Fruit fly (Drosophila melanogaster): ENCODE results near the gene Ctl1.

Gene Ctl1

DNA sequence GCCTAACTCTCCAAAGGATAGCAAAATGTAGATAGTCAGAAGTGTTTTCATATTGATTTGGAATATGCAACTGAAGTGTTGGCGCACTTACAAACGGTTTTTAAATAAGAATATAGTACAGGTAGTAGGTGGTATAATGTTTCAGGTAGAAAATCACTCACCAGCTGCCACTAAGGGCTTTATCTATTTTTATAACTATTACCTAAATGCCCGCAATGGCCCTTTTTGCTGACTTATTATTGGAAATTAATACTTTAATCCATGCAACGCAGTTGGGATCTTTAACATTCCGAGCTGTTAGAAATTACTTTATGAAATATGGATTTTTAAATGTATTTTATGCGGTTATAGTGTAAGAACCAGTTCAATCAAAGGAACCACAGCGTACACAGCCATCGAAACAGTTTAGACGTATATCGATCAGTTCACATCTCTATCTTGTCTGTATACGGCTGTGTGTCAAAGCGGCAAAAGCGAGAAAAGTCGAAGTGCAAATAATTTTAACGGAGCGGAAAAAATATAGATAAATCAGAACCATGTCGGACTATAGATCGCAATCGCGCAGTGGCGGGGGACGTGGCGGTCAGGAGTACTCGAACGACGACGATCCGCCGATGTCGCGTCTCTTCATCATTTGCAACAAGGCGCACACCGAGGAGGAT lies 5.8 kb downstream of the Ctl1 start, which contains the start of the genes srw and CG1316:
TSS of gene srw (minus strand) at position 51 of the 662 bp plus-strand sequence.
TSS of gene CG1316 (plus strand) at position 424 of the 662 bp plus-strand sequence.
- TF ChIP-seq Hnf4 (GFP tag; optimal IDR thresholded peaks at IDR 0.05) = peak; percentile 44
- TF ChIP-seq sv (GFP tag; optimal IDR thresholded peaks at IDR 0.05) = no peak
- TF ChIP-seq h (GFP tag; optimal IDR thresholded peaks at IDR 0.05) = peak; percentile 45

DNA sequence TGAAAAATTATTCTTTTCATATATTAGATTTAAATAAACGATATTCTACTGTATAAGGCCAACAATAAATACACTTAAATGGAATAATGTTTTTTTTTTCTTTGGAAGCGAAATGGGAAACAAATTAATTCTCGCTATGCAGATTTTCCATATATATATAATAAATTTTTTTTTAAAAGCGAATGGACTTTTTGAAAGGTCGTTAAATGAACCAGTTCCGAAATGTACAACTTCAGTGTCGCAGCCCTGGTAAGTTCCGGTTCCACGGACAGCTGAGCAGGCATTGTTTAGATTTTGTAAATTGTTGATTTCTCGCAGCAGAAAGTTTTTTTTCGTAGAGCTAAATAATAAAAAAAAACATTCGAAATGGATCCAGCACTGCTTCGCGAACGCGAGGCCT lies 9.0 kb downstream of the Ctl1 start, which contains the start of gene TfIIEbeta:
TSS of gene TfIIEbeta (plus strand) at position 255 of the 400 bp plus-strand sequence.
- TF ChIP-seq OdsH (GFP tag; optimal IDR thresholded peaks at IDR 0.05) = peak; percentile 5
- peak; percentile 35 for TF ChIP-seq woc (GFP tag; optimal IDR thresholded peaks at IDR 0.05)
- no peak for TF ChIP-seq foxo (GFP tag; optimal IDR thresholded peaks at IDR 0.05)
- peak; percentile 16 for TF ChIP-seq HLH106 (tag; optimal IDR thresholded peaks at IDR 0.05)
- peak; percentile 52 for TF ChIP-seq rgr (GFP tag; optimal IDR thresholded peaks at IDR 0.05)
- TF ChIP-seq Sp1 (GFP tag; optimal IDR thresholded peaks at IDR 0.05) = no peak
- TF ChIP-seq h (GFP tag; optimal IDR thresholded peaks at IDR 0.05) = peak; percentile 12

DNA sequence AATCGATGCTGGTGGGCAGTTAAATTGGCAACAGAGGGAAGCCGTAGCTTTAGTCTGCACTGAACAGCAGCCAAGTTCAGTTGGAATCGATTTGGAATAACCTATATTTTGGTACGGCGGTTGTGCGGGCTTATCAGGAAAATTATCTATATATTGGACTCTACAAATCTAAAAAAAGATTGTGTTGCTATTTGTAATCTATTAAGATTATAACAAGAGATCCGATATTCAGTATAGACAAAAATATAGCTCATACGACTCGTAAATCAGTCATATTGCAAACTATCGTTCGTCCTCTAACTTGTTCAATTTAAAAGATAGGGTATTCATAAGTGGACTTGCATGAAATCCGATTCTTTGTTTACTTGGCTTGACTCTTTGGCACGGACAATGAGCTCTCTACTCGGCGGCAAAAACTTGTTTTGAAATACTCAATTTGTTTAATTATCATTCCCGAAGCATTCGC lies 10.9 kb downstream of the Ctl1 start, which contains the start of gene Hexo1:
TSS of gene Hexo1 (plus strand) at position 51 of the 466 bp plus-strand sequence.
- TF ChIP-seq woc (GFP tag; optimal IDR thresholded peaks at IDR 0.05) = peak; percentile 92
- TF ChIP-seq Jra (GFP tag; optimal IDR thresholded peaks at IDR 0.05) = peak; percentile 37
- TF ChIP-seq Mio (GFP tag; optimal IDR thresholded peaks at IDR 0.05) = no peak
- TF ChIP-seq Hr78 (GFP tag; optimal IDR thresholded peaks at IDR 0.05) = no peak
- peak; percentile 26 to 66 for TF ChIP-seq foxo (GFP tag; optimal IDR thresholded peaks at IDR 0.05)
- TF ChIP-seq dsf (GFP tag; optimal IDR thresholded peaks at IDR 0.05; ENCODE audit: borderline replicate concordance) = no peak
- TF ChIP-seq Hr83 (GFP tag; optimal IDR thresholded peaks at IDR 0.05; ENCODE audit: poor library complexity, severe bottlenecking) = no peak
- peak; percentile 76 for TF ChIP-seq br (GFP tag; optimal IDR thresholded peaks at IDR 0.05)
- TF ChIP-seq h (GFP tag; optimal IDR thresholded peaks at IDR 0.05) = peak; percentile 73
- peak; percentile 63 for TF ChIP-seq rgr (GFP tag; optimal IDR thresholded peaks at IDR 0.05)
- TF ChIP-seq Hnf4 (GFP tag; optimal IDR thresholded peaks at IDR 0.05) = no peak
- TF ChIP-seq ey (GFP tag; optimal IDR thresholded peaks at IDR 0.05) = peak; percentile 65
- TF ChIP-seq fru (GFP tag; optimal IDR thresholded peaks at IDR 0.05) = peak; percentile 75
- no peak for TF ChIP-seq CG32264 (GFP tag; optimal IDR thresholded peaks at IDR 0.05)
- peak; percentile 59 for TF ChIP-seq Sp1 (GFP tag; optimal IDR thresholded peaks at IDR 0.05)
- peak; percentile 69 for TF ChIP-seq OdsH (GFP tag; optimal IDR thresholded peaks at IDR 0.05)
- no peak for TF ChIP-seq brk (GFP tag; optimal IDR thresholded peaks at IDR 0.05)
- no peak for TF ChIP-seq Rel (GFP tag; optimal IDR thresholded peaks at IDR 0.05)
- peak; percentile 18 for TF ChIP-seq Rel (tag; optimal IDR thresholded peaks at IDR 0.05)
- no peak for TF ChIP-seq Myc (optimal IDR thresholded peaks at IDR 0.05)
- no peak for TF ChIP-seq Dfd (GFP tag; optimal IDR thresholded peaks at IDR 0.05)
- TF ChIP-seq psq (GFP tag; optimal IDR thresholded peaks at IDR 0.05) = peak; percentile 56
- TF ChIP-seq HLH106 (tag; optimal IDR thresholded peaks at IDR 0.05) = peak; percentile 60
- peak; percentile 17 for TF ChIP-seq sv (GFP tag; optimal IDR thresholded peaks at IDR 0.05)
- no peak for TF ChIP-seq GATAd (GFP tag; optimal IDR thresholded peaks at IDR 0.05)

DNA sequence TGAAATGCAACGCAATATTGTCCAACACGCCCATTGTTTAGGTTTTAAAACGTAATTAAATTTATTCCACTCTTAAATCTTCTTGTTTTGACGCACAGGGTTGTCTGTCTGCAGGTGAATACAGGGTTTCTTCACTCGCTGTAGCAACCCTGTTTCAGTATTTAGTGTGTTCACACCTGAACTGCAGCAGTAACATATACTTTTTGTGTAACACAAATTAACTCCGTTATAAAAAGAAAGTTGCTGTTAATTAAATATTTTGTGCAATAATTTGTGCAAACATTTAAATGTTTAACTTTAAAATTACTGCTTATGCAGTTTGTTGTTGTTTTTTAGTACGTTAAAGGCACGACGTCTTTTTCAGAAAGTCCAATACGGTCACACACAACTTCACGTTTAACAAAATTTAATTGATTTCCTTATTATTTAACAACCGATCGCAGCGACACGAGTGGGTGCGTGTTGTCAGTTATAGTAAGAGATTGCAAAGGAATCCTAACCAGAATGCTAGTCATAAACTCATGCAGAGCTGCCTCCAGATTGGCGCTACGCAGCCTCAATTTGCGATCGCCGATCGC lies 14.4 kb downstream of the Ctl1 start, which contains the start of the genes CG15012 and Fdx2:
TSS of gene CG15012 (minus strand) at position 127 of the 578 bp plus-strand sequence.
TSS of gene Fdx2 (plus strand) at position 363 of the 578 bp plus-strand sequence.
- TF ChIP-seq CG32264 (GFP tag; optimal IDR thresholded peaks at IDR 0.05) (no peak), Myc (optimal IDR thresholded peaks at IDR 0.05) (peak; percentile 33), Rel (GFP tag; optimal IDR thresholded peaks at IDR 0.05) (no peak), Rel (tag; optimal IDR thresholded peaks at IDR 0.05) (no peak), woc (GFP tag; optimal IDR thresholded peaks at IDR 0.05) (peak; percentile 71), Jra (GFP tag; optimal IDR thresholded peaks at IDR 0.05) (peak; percentile 32), Sp1 (GFP tag; optimal IDR thresholded peaks at IDR 0.05) (peak; percentile 30), fru (GFP tag; optimal IDR thresholded peaks at IDR 0.05) (peak; percentile 46), rgr (GFP tag; optimal IDR thresholded peaks at IDR 0.05) (peak; percentile 43), foxo (GFP tag; optimal IDR thresholded peaks at IDR 0.05) (no peak), ey (GFP tag; optimal IDR thresholded peaks at IDR 0.05) (peak; percentile 8)

DNA sequence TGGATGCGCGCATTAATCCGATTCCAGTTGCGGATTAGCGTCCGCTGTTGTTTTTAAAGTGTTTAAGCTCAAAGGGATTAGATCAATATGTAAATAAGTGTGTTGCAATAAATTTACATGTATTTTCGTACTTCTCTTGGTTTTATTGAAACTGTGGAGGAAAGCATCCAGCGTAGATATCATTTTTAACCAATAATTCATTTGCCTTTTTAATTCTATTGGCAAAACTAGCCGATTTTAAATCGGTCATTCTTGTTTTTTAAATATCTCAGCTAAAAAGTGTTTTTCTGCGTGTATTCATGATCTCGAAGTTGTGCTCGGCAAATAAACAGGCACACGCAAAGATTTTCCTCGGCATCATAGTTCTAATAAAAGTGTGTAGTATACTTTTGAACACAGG lies 15.5 kb downstream of the Ctl1 start:
- no peak for TF ChIP-seq N (GFP tag; optimal IDR thresholded peaks at IDR 0.05)
- TF ChIP-seq ey (GFP tag; optimal IDR thresholded peaks at IDR 0.05) = no peak
- no peak for TF ChIP-seq GATAd (GFP tag; optimal IDR thresholded peaks at IDR 0.05)
- no peak for TF ChIP-seq brk (GFP tag; optimal IDR thresholded peaks at IDR 0.05)
- no peak for TF ChIP-seq dmrt93B (GFP tag; optimal IDR thresholded peaks at IDR 0.05)
- no peak for TF ChIP-seq Hnf4 (GFP tag; optimal IDR thresholded peaks at IDR 0.05)
- TF ChIP-seq HLH106 (tag; optimal IDR thresholded peaks at IDR 0.05) = no peak
- no peak for TF ChIP-seq Rel (GFP tag; optimal IDR thresholded peaks at IDR 0.05)
- no peak for TF ChIP-seq Rel (tag; optimal IDR thresholded peaks at IDR 0.05)
